Fruit fly (Drosophila melanogaster): Measurements from ENCODE around the gene CG11178.

The CG11178 gene

DNA sequence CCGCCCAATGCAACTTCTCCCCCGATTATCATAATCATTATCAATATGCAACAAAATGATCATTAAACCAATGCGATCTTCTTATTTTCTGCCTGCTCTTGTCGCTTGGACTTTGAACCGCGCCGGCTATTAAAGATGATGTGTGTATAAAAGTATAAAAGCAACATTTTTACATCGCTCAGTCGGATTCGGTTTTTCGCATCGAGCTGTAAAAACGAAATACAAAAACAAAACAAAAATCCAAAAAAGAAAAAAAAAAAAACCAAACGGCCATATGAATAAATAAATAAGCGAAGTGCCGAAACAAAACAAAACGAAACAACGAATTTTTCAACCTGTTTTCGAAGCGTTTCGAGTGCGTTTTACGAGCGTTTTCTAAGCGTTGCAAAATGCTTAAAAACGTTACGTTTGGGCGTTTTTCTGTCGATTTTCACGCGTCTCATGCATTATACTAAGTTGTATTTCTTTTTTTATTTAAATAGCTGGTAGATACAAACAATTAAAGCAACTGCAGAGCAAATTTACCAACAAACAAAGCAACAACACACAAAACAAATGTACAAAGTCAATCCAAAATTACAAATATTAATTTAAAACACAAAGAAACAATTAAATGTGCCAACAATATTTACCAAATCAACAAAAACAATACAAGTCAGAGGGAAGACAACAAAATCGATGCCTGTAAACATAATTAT lies 39.4 kb downstream of the CG11178 start (continued):
- no peak for TF ChIP-seq Sox15 (GFP tag; optimal IDR thresholded peaks at IDR 0.05)
- TF ChIP-seq CG3032 (tag; optimal IDR thresholded peaks at IDR 0.05): peak; percentile 15
- peak; percentile 21 for TF ChIP-seq Met (GFP tag; optimal IDR thresholded peaks at IDR 0.05)
- TF ChIP-seq Eip78C (GFP tag): peak; percentile 77
- TF ChIP-seq CG31627 (GFP tag; optimal IDR thresholded peaks at IDR 0.05): no peak
- no peak for TF ChIP-seq fd59A (GFP tag; optimal IDR thresholded peaks at IDR 0.05)
- TF ChIP-seq OdsH (GFP tag; optimal IDR thresholded peaks at IDR 0.05): no peak
- TF ChIP-seq Hr4 (GFP tag; optimal IDR thresholded peaks at IDR 0.05): no peak
- peak; percentile 44 for TF ChIP-seq net (GFP tag; optimal IDR thresholded peaks at IDR 0.05)
- no peak for TF ChIP-seq CG6792 (GFP tag; optimal IDR thresholded peaks at IDR 0.05)
- no peak for TF ChIP-seq esn (GFP tag; optimal IDR thresholded peaks at IDR 0.05)
- peak; percentile 30 for TF ChIP-seq topi (GFP tag; optimal IDR thresholded peaks at IDR 0.05)
- TF ChIP-seq achi (GFP tag; optimal IDR thresholded peaks at IDR 0.05): peak; percentile 8
- peak; percentile 33 for TF ChIP-seq CG8632 (GFP tag; optimal IDR thresholded peaks at IDR 0.05)
- peak in 1 of 2 experiments; percentile 0 for TF ChIP-seq salr (GFP tag; optimal IDR thresholded peaks at IDR 0.05)
- TF ChIP-seq CG3919 (GFP tag; optimal IDR thresholded peaks at IDR 0.05): peak; percentile 14
- no peak for TF ChIP-seq CG7368 (GFP tag; optimal IDR thresholded peaks at IDR 0.05)
- peak; percentile 51 for TF ChIP-seq fkh (GFP tag; optimal IDR thresholded peaks at IDR 0.05)
- no peak for TF ChIP-seq Gug (GFP tag; IDR thresholded peaks at IDR 0.05)
- TF ChIP-seq Eip75B (GFP tag; optimal IDR thresholded peaks at IDR 0.05): peak; percentile 35
- no peak for TF ChIP-seq Blimp-1 (GFP tag; optimal IDR thresholded peaks at IDR 0.05)
- TF ChIP-seq CG11762 (GFP tag; optimal IDR thresholded peaks at IDR 0.05; ENCODE audit: insufficient read depth): no peak
- TF ChIP-seq pdm3 (GFP tag; optimal IDR thresholded peaks at IDR 0.05): peak; percentile 8

DNA sequence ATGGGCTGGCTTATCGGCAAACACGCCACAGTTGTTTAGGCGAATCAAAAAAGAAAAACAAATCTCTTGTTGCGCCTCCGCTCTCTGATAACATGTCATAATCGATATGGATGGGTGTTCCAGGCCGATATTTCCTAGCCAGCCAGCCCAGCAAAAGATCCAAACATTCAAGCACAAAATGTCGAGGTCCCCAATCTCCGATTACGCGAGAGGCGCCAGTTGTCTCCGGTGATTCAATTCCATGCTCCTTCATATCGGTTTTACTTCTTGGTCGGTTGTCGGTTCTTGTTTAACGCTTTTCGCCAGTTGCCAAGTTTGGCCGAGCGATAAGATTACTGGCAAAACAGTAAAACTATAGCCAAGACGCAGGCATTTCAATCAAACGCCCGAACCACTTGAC lies 40.7 kb downstream of the CG11178 start:
- TF ChIP-seq CG4318 (GFP tag; optimal IDR thresholded peaks at IDR 0.05): no peak
- TF ChIP-seq Eip93F (GFP tag; optimal IDR thresholded peaks at IDR 0.05): no peak
- no peak for TF ChIP-seq Hr4 (GFP tag; optimal IDR thresholded peaks at IDR 0.05)
- TF ChIP-seq dac (GFP tag; optimal IDR thresholded peaks at IDR 0.05): no peak
- no peak for TF ChIP-seq esn (GFP tag; optimal IDR thresholded peaks at IDR 0.05)
- no peak for TF ChIP-seq ss (GFP tag; optimal IDR thresholded peaks at IDR 0.05)
- TF ChIP-seq CG10631 (GFP tag; optimal IDR thresholded peaks at IDR 0.05): no peak
- no peak for TF ChIP-seq acj6 (GFP tag; optimal IDR thresholded peaks at IDR 0.05)
- TF ChIP-seq CG31627 (GFP tag; optimal IDR thresholded peaks at IDR 0.05): no peak
- TF ChIP-seq CG7368 (GFP tag; optimal IDR thresholded peaks at IDR 0.05): no peak
- no peak for TF ChIP-seq eg (GFP tag; IDR thresholded peaks at IDR 0.05)
- TF ChIP-seq lz (GFP tag; optimal IDR thresholded peaks at IDR 0.05): no peak

DNA sequence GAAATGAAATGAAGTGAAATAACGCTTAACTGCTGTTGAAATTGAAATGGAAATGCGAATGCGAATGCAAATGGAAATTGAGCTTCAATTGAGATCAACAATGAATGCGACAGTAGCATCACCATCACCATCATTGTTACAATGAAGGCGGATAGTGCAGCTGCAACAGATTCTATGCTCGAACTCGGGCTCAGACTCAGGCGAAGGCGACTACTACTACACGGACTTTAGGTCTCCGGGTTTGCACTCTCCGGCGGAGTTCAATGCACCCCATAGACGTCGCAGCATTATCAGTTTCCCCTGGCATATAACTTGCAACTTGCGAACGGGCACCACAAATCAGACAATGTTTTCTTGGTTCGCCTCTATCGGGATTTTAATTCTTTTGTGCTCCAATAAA lies 43.3 kb downstream of the CG11178 start:
- TF ChIP-seq Hr39 (GFP tag; optimal IDR thresholded peaks at IDR 0.05) (no peak), svp (GFP tag) (peak; percentile 60), CG6276 (GFP tag; optimal IDR thresholded peaks at IDR 0.05) (peak; percentile 51), CG15336 (GFP tag; IDR thresholded peaks at IDR 0.05) (no peak)

DNA sequence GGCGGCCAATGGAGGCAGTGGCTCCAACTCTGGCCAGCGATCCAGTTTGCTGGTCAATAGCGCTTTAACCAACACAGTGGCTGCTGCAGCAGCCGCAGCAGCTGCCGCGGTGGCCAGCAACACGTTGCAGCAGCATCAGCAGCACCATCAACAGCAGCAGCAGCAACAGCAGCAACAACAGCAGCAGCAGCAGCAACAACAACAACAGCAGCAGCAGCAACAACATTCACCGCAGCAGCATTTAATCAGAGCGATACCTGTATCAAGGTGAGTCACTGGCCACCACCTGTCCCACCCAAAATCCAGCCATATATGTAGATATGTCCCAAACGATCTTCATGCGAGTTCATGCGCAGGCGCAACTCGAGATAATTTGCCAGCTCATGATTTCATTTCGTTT lies 44.3 kb downstream of the CG11178 start:
- TF ChIP-seq Met (GFP tag; optimal IDR thresholded peaks at IDR 0.05) (no peak), dsx (GFP tag; optimal IDR thresholded peaks at IDR 0.05; ENCODE audit: poor library complexity, severe bottlenecking) (no peak), Eip93F (GFP tag; optimal IDR thresholded peaks at IDR 0.05) (no peak), eg (GFP tag; IDR thresholded peaks at IDR 0.05) (no peak), CG32006 (GFP tag; optimal IDR thresholded peaks at IDR 0.05) (no peak), CG7368 (GFP tag; optimal IDR thresholded peaks at IDR 0.05) (no peak), Sox14 (GFP tag; optimal IDR thresholded peaks at IDR 0.05) (no peak), Hr39 (GFP tag; optimal IDR thresholded peaks at IDR 0.05) (no peak), CG11902 (GFP tag; optimal IDR thresholded peaks at IDR 0.05) (no peak), CG31627 (GFP tag; optimal IDR thresholded peaks at IDR 0.05) (no peak), Hr38 (GFP tag; optimal IDR thresholded peaks at IDR 0.05) (no peak), achi (GFP tag; optimal IDR thresholded peaks at IDR 0.05) (no peak), net (GFP tag; optimal IDR thresholded peaks at IDR 0.05) (no peak)
